Fruit fly (Drosophila melanogaster): ENCODE data around the gene CG14658.

dm6 chr3R:4784622-4785021, 45.7 kb downstream of the CG14658 start, which contains the start of gene Ccdc39:
- TF ChIP-seq Hr78 (GFP tag; optimal IDR thresholded peaks at IDR 0.05) (no peak), psq (GFP tag; optimal IDR thresholded peaks at IDR 0.05) (no peak), dmrt93B (GFP tag; optimal IDR thresholded peaks at IDR 0.05) (no peak), woc (GFP tag; optimal IDR thresholded peaks at IDR 0.05) (no peak)

Data from whole organism, wandering third instar larva.